Fruit fly (Drosophila melanogaster) whole organism, embryonic: ENCODE results near the gene Cortactin.
A peak's percentile ranks its signal among the peaks of the same experiment; 100 is the strongest.

Source experiments
- ATbp ChIP-seq: fragments of 200-800 bp; sonication (Bioruptor generic); optimal IDR thresholded peaks from 2 replicates; lab custom pipeline; 2017; ENCODE audit warnings: missing biosample characterization, mild to moderate bottlenecking, missing genetic modification characterization, missing genetic modification reagents
- CG10543 ChIP-seq: fragments of 200-800 bp; sonication (Bioruptor generic); optimal IDR thresholded peaks from 3 replicates; lab custom pipeline; 2017; ENCODE audit warnings: missing biosample characterization, mild to moderate bottlenecking, missing genetic modification characterization, moderate library complexity
- CG11085 ChIP-seq: fragments of 200-800 bp; sonication (Bioruptor generic); IDR thresholded peaks from 2 replicates; pipeline ENCODE4 v1.3.6; 2022; ENCODE audit warnings: missing biosample characterization, missing genetic modification characterization
- CG11695 ChIP-seq: fragments of 200-800 bp; sonication (Bioruptor generic); IDR thresholded peaks from 3 replicates; pipeline ENCODE4 v1.3.6; 2022; ENCODE audit warnings: missing biosample characterization, missing genetic modification characterization
- CG11696 ChIP-seq: fragments of 200-800 bp; sonication (Bioruptor generic); IDR thresholded peaks from 2 replicates; pipeline ENCODE4 v1.3.6; 2022; ENCODE audit warnings: missing biosample characterization, missing genetic modification characterization
- CG12155 ChIP-seq: fragments of 200-800 bp; sonication (Bioruptor generic); optimal IDR thresholded peaks from 3 replicates; lab custom pipeline; 2016; ENCODE audit warnings: missing biosample characterization, missing genetic modification characterization
- CG13123 ChIP-seq: fragments of 200-800 bp; sonication (Bioruptor generic); optimal IDR thresholded peaks from 2 replicates; lab custom pipeline; 2016; ENCODE audit warnings: missing biosample characterization, missing genetic modification characterization
- CG13296 ChIP-seq: fragments of 200-800 bp; sonication (Bioruptor generic); optimal IDR thresholded peaks from 3 replicates; lab custom pipeline; 2018; ENCODE audit warnings: missing biosample characterization, mild to moderate bottlenecking, missing genetic modification characterization
- CG13624 ChIP-seq: fragments of 200-800 bp; sonication (Bioruptor generic); optimal IDR thresholded peaks from 2 replicates; lab custom pipeline; 2016; ENCODE audit warnings: missing biosample characterization, missing genetic modification characterization
- CG14667 ChIP-seq: fragments of 200-800 bp; sonication (Bioruptor generic); IDR thresholded peaks from 2 replicates; pipeline ENCODE4 v1.3.6; 2022; ENCODE audit warnings: missing biosample characterization, missing genetic modification characterization
- CG15601 ChIP-seq: fragments of 200-800 bp; sonication (Bioruptor generic); optimal IDR thresholded peaks from 3 replicates; lab custom pipeline; 2019; ENCODE audit warnings: missing biosample characterization, mild to moderate bottlenecking, missing genetic modification characterization, moderate library complexity
- CG18764 ChIP-seq: fragments of 200-800 bp; sonication (Bioruptor generic); optimal IDR thresholded peaks from 3 replicates; lab custom pipeline; 2016; ENCODE audit warnings: missing biosample characterization, missing genetic modification characterization
- CG2129 ChIP-seq: fragments of 200-800 bp; sonication (Bioruptor generic); IDR thresholded peaks from 2 replicates; pipeline ENCODE4 v1.3.6; 2022; ENCODE audit warnings: missing biosample characterization, missing genetic modification characterization; ENCODE audit not compliant: partially characterized antibody
- CG30431 ChIP-seq: fragments of 200-800 bp; sonication (Bioruptor generic); optimal IDR thresholded peaks from 2 replicates; lab custom pipeline; 2017; ENCODE audit warnings: missing biosample characterization, missing genetic modification characterization
- CG34224 ChIP-seq: fragments of 200-800 bp; sonication (Bioruptor generic); IDR thresholded peaks from 3 replicates; pipeline ENCODE4 v1.3.6; 2022; ENCODE audit warnings: missing biosample characterization, missing genetic modification characterization; ENCODE audit not compliant: partially characterized antibody
- CG4404 ChIP-seq: fragments of 200-800 bp; sonication (Bioruptor generic); IDR thresholded peaks from 2 replicates; pipeline ENCODE4 v1.3.6; 2022; ENCODE audit warnings: missing biosample characterization, missing genetic modification characterization
- CG4707 ChIP-seq: fragments of 200-800 bp; sonication (Bioruptor generic); optimal IDR thresholded peaks from 2 replicates; lab custom pipeline; 2018; ENCODE audit warnings: missing biosample characterization, mild to moderate bottlenecking, missing genetic modification characterization, moderate library complexity
- CG6175 ChIP-seq: fragments of 200-800 bp; sonication (Bioruptor generic); IDR thresholded peaks from 3 replicates; pipeline ENCODE4 v1.3.6; 2022; ENCODE audit warnings: missing biosample characterization, missing genetic modification characterization
- CG7963 ChIP-seq: fragments of 200-800 bp; sonication (Bioruptor generic); IDR thresholded peaks from 3 replicates; pipeline ENCODE4 v1.3.6; 2022; ENCODE audit warnings: missing biosample characterization, missing genetic modification characterization; ENCODE audit not compliant: partially characterized antibody
- CG8359 ChIP-seq: fragments of 200-800 bp; sonication (Bioruptor generic); optimal IDR thresholded peaks from 2 replicates; lab custom pipeline; 2017; ENCODE audit warnings: missing biosample characterization, mild to moderate bottlenecking, missing genetic modification characterization, borderline replicate concordance
- CG9609 ChIP-seq: fragments of 200-800 bp; sonication (Bioruptor generic); optimal IDR thresholded peaks from 3 replicates; lab custom pipeline; 2016; ENCODE audit warnings: missing biosample characterization, missing genetic modification characterization
- CG9932 ChIP-seq: fragments of 200-800 bp; sonication (Bioruptor generic); IDR thresholded peaks from 2 replicates; pipeline ENCODE4 v1.3.6; 2022; ENCODE audit warnings: missing biosample characterization, missing genetic modification characterization
- CrebB ChIP-seq: fragments of 200-800 bp; sonication (Bioruptor generic); optimal IDR thresholded peaks from 3 replicates; lab custom pipeline; 2018; ENCODE audit warnings: missing biosample characterization, mild to moderate bottlenecking, missing genetic modification characterization
- Eip74EF ChIP-seq, 2 experiments: fragments of 200-800 bp in 1 of 2; fragments of >200 bp in 1 of 2; sonication (Bioruptor generic) in 1 of 2; optimal IDR thresholded peaks; 2 replicates each; lab custom pipeline; 2017 to 2019; ENCODE audit warnings: missing biosample characterization in 2 of 2, missing genetic modification characterization in 2 of 2, mild to moderate bottlenecking in 1 of 2, moderate library complexity in 1 of 2
- Ets97D ChIP-seq: fragments of 200-800 bp; sonication (Bioruptor generic); optimal IDR thresholded peaks from 3 replicates; lab custom pipeline; 2016; ENCODE audit warnings: missing biosample characterization, missing genetic modification characterization
- Hey ChIP-seq: fragments of 200-800 bp; sonication (Bioruptor generic); optimal IDR thresholded peaks from 3 replicates; lab custom pipeline; 2018; ENCODE audit warnings: missing biosample characterization, mild to moderate bottlenecking, missing genetic modification characterization
- HmgZ ChIP-seq: fragments of 200-800 bp; sonication (Bioruptor generic); optimal IDR thresholded peaks from 2 replicates; lab custom pipeline; 2018; ENCODE audit warnings: missing biosample characterization, mild to moderate bottlenecking, missing genetic modification characterization
- Hmx ChIP-seq: fragments of 200-800 bp; sonication (Bioruptor generic); optimal IDR thresholded peaks from 2 replicates; lab custom pipeline; 2016; ENCODE audit warnings: missing biosample characterization, missing genetic modification characterization
- Poxn ChIP-seq: fragments of 200-800 bp; sonication (Bioruptor generic); IDR thresholded peaks from 2 replicates; pipeline ENCODE4 v1.3.6; 2022; ENCODE audit warnings: missing biosample characterization, missing genetic modification characterization
- Sin3A ChIP-seq: fragments of >200 bp; optimal IDR thresholded peaks from 2 replicates; lab custom pipeline; 2018
- Trl ChIP-seq, 3 experiments: fragments of >200 bp in 2 of 3; fragments of 200-800 bp in 1 of 3; sonication (Bioruptor generic) in 1 of 3; optimal IDR thresholded peaks; 2 replicates in 1 of 3; 3 replicates in 2 of 3; lab custom pipeline; 2016 to 2017; ENCODE audit warnings: missing biosample characterization in 1 of 3, missing genetic modification characterization in 1 of 3
- ac ChIP-seq: fragments of 200-800 bp; sonication (Bioruptor generic); optimal IDR thresholded peaks from 3 replicates; lab custom pipeline; 2017; ENCODE audit warnings: missing biosample characterization, mild to moderate bottlenecking, missing genetic modification characterization
- al ChIP-seq: fragments of 200-800 bp; sonication (Bioruptor generic); IDR thresholded peaks from 2 replicates; pipeline ENCODE4 v1.3.6; 2022; ENCODE audit warnings: missing biosample characterization, missing genetic modification characterization
- az2 ChIP-seq: fragments of 200-800 bp; sonication (Bioruptor generic); optimal IDR thresholded peaks from 3 replicates; lab custom pipeline; 2016; ENCODE audit warnings: missing biosample characterization, missing genetic modification characterization
- bbx ChIP-seq: fragments of 200-800 bp; sonication (Bioruptor generic); IDR thresholded peaks from 2 replicates; pipeline ENCODE4 v1.3.6; 2022; ENCODE audit warnings: missing biosample characterization, missing genetic modification characterization; ENCODE audit not compliant: partially characterized antibody
- bsh ChIP-seq, 2 experiments: fragments of 200-800 bp; sonication (Bioruptor generic); optimal IDR thresholded peaks; 2 replicates each; lab custom pipeline; 2017 to 2018; ENCODE audit warnings: mild to moderate bottlenecking in 2 of 2, missing biosample characterization in 2 of 2, missing genetic modification characterization in 2 of 2, moderate library complexity in 1 of 2
- cas ChIP-seq: fragments of 200-800 bp; sonication (Bioruptor generic); IDR thresholded peaks from 2 replicates; pipeline ENCODE4 v1.3.6; 2022; ENCODE audit warnings: missing biosample characterization, missing genetic modification characterization
- chif ChIP-seq, 2 experiments: fragments of 200-800 bp; sonication (Bioruptor generic); optimal IDR thresholded peaks; 3 replicates each; lab custom pipeline; 2016; ENCODE audit warnings: missing biosample characterization in 2 of 2, missing genetic modification characterization in 2 of 2
- chinmo ChIP-seq: fragments of 200-800 bp; sonication (Bioruptor generic); IDR thresholded peaks from 4 replicates; pipeline ENCODE4 v1.3.6; 2022; ENCODE audit warnings: missing biosample characterization, missing genetic modification characterization; ENCODE audit not compliant: partially characterized antibody
- danr ChIP-seq: fragments of 200-800 bp; sonication (Bioruptor generic); IDR thresholded peaks from 2 replicates; pipeline ENCODE4 v1.3.6; 2022; ENCODE audit warnings: missing biosample characterization, missing genetic modification characterization
- en ChIP-seq: fragments of 200-800 bp; sonication (Bioruptor generic); optimal IDR thresholded peaks from 2 replicates; lab custom pipeline; 2016; ENCODE audit warnings: missing biosample characterization, missing genetic modification characterization
- h ChIP-seq: fragments of >200 bp; optimal IDR thresholded peaks from 2 replicates; lab custom pipeline; 2017
- hb ChIP-seq: fragments of 200-800 bp; sonication (Bioruptor generic); IDR thresholded peaks from 3 replicates; pipeline ENCODE4 v1.3.6; 2022; ENCODE audit warnings: missing biosample characterization, missing genetic modification characterization; ENCODE audit not compliant: partially characterized antibody
- pan ChIP-seq, 4 experiments: fragments of >200 bp in 3 of 4; fragments of 200-800 bp in 1 of 4; sonication (Bioruptor generic) in 1 of 4; optimal IDR thresholded peaks in 3 of 4; IDR thresholded peaks in 1 of 4; 2 replicates each; pipeline versions ENCODE4 v1.3.6 to Lab custom; 2017 to 2022; ENCODE audit warnings: missing biosample characterization in 2 of 4, missing genetic modification characterization in 2 of 4, mixed read lengths in 1 of 4
- ranshi ChIP-seq: fragments of 200-800 bp; sonication (Bioruptor generic); IDR thresholded peaks from 2 replicates; pipeline ENCODE4 v1.3.6; 2022; ENCODE audit warnings: missing biosample characterization, missing genetic modification characterization
- ro ChIP-seq: fragments of 200-800 bp; sonication (Bioruptor generic); IDR thresholded peaks from 2 replicates; pipeline ENCODE4 v1.3.6; 2022; ENCODE audit warnings: missing biosample characterization, missing genetic modification characterization
- sd ChIP-seq: fragments of 200-800 bp; sonication (Bioruptor generic); optimal IDR thresholded peaks from 3 replicates; lab custom pipeline; 2018; ENCODE audit warnings: missing biosample characterization, mild to moderate bottlenecking, missing genetic modification characterization, moderate library complexity
- sima ChIP-seq: fragments of 200-800 bp; sonication (Bioruptor generic); optimal IDR thresholded peaks from 2 replicates; lab custom pipeline; 2016; ENCODE audit warnings: missing biosample characterization, missing genetic modification characterization
- sob ChIP-seq: fragments of 200-800 bp; sonication (Bioruptor generic); IDR thresholded peaks from 2 replicates; pipeline ENCODE4 v1.3.6; 2022; ENCODE audit warnings: missing biosample characterization, missing genetic modification characterization

The Cortactin gene

dm6 chr3R:21080876-21081586 lies 16.8 kb upstream of the Cortactin start, which contains the start of gene HHEX (continued):
- TF ChIP-seq ro (GFP tag; lab: Robert Waterston, UW) (no peak), CG11696 (GFP tag; lab: Robert Waterston, UW) (no peak), CG2129 (GFP tag; lab: Robert Waterston, UW) (no peak), CG34224 (GFP tag; lab: Robert Waterston, UW) (no peak), CG13123 (GFP tag; lab: Kevin White, UChicago) (no peak), chif (GFP tag; optimal IDR thresholded peaks at IDR 0.05; lab: Kevin White, UChicago) (no peak), CG12155 (GFP tag; lab: Kevin White, UChicago) (no peak), danr (no peak), CG6175 (GFP tag; lab: Robert Waterston, UW) (no peak), az2 (no peak), Hmx (no peak), CG7963 (GFP tag; lab: Robert Waterston, UW) (no peak), chinmo (GFP tag; lab: Robert Waterston, UW) (0 out of 4 replicates have a peak, but pooled peaks have one; percentile 43), Eip74EF (GFP tag; optimal IDR thresholded peaks at IDR 0.05; lab: Kevin White, UChicago) (no peak), h (lab: Kevin White, UChicago) (no peak), CG18764 (GFP tag; lab: Kevin White, UChicago) (no peak), CG10543 (GFP tag; lab: Kevin White, UChicago) (peak; percentile 94), CG14667 (GFP tag; lab: Robert Waterston, UW) (no peak), CG4404 (GFP tag; lab: Robert Waterston, UW) (no peak), CG9609 (GFP tag; lab: Kevin White, UChicago) (no peak), CG13624 (GFP tag; lab: Kevin White, UChicago) (no peak), Hey (tag; lab: Kevin White, UChicago) (peak; percentile 92), ATbp (GFP tag; lab: Kevin White, UChicago) (no peak), hb (no peak), bbx (GFP tag; lab: Robert Waterston, UW) (no peak), sd (peak; percentile 76), CG11695 (GFP tag; lab: Robert Waterston, UW) (no peak), CG13296 (GFP tag; lab: Kevin White, UChicago) (no peak), CrebB (tag; lab: Kevin White, UChicago) (no peak), ac (GFP tag; lab: Kevin White, UChicago) (no peak), Ets97D (GFP tag; lab: Kevin White, UChicago) (no peak), CG9932 (no peak), pan (optimal IDR thresholded peaks at IDR 0.05; lab: Kevin White, UChicago) (no peak), pan (GFP tag; optimal IDR thresholded peaks at IDR 0.05 in 1 of 2, IDR thresholded peaks at IDR 0.05 in 1 of 2) (peak in 1 of 2 experiments; percentile 82), CG30431 (GFP tag; lab: Kevin White, UChicago) (no peak), al (no peak), HmgZ (tag; lab: Kevin White, UChicago) (peak; percentile 49), CG8359 (GFP tag; lab: Kevin White, UChicago) (no peak), bsh (GFP tag; optimal IDR thresholded peaks at IDR 0.05; lab: Kevin White, UChicago) (no peak), cas (no peak), CG11085 (GFP tag; lab: Robert Waterston, UW) (no peak), en (GFP tag; lab: Kevin White, UChicago) (no peak), CG15601 (tag; lab: Kevin White, UChicago) (peak; percentile 4), sima (GFP tag; lab: Kevin White, UChicago) (no peak), sob (GFP tag; lab: Robert Waterston, UW) (0 out of 2 replicates have a peak, but pooled peaks have one; percentile 19), CG4707 (GFP tag; lab: Kevin White, UChicago) (no peak), ranshi (GFP tag; lab: Robert Waterston, UW) (no peak), Poxn (GFP tag; lab: Robert Waterston, UW) (no peak), Sin3A (no peak), Trl (optimal IDR thresholded peaks at IDR 0.05; lab: Kevin White, UChicago) (no peak), Trl (GFP tag; optimal IDR thresholded peaks at IDR 0.05; lab: Kevin White, UChicago) (no peak)
